Worm (Caenorhabditis elegans): ENCODE results near the gene prp-18.

Gene prp-18

DNA sequence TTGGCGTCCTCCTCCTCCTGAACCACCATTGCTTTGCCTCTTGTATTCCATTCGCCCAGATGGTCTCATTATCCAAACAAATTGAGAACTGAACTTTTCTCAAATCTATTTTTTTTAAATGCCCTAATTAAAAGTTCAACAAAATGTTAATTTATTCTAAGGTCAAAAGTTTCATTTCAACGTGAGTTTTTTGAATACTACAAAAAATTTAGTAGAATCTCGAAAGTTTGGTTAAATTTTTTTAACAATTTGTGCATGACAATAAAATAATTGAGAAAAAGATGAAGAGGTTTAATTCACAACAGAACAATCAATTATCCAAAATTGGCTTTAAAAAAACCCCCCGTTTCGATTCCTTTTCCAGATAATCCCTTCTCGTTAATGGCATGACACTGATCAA, 7.8 kb upstream of the prp-18 start, which contains the start of gene F32B6.4:
Gene F32B6.4 (minus strand): TSS at position 101 of the 400 bp plus-strand sequence.
- TF ChIP-seq lin-13 (GFP tag; optimal IDR thresholded peaks at IDR 0.05): no peak

DNA sequence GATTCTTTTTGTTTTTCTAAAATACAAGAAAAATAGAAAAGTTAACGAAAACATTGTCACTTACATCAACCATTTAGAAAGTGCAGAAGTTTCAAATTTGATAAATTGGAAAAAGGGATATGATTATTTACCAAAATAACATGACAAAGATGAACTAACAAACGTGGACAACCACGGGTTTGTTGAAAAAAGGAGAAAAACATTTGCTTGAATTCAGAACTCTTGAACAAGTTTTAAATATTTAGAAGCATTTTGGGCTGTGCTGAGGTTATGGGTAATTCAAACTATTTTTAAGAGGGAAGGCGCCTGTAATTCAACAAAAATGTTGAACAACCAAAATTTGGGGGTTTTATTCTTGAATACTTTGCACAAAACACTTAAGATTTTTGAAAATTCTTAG, 5.7 kb upstream of the prp-18 start, which contains the start of gene ttbk-3:
Gene ttbk-3 (minus strand): TSS at position 101 of the 400 bp plus-strand sequence.
- no peak for TF ChIP-seq nhr-12 (tag; optimal IDR thresholded peaks at IDR 0.05)
- no peak for TF ChIP-seq egl-27 (tag; optimal IDR thresholded peaks at IDR 0.05)
- TF ChIP-seq nhr-25 (tag; optimal IDR thresholded peaks at IDR 0.05): no peak
- no peak for TF ChIP-seq ztf-11 (tag; optimal IDR thresholded peaks at IDR 0.05)
- no peak for TF ChIP-seq nhr-23 (tag; optimal IDR thresholded peaks at IDR 0.05)
- no peak for TF ChIP-seq mab-5 (tag; optimal IDR thresholded peaks at IDR 0.05)
- no peak for TF ChIP-seq ZK546.5 (tag; optimal IDR thresholded peaks at IDR 0.05)
- no peak for TF ChIP-seq nhr-237 (tag; optimal IDR thresholded peaks at IDR 0.05)
- no peak for TF ChIP-seq skn-1 (tag; optimal IDR thresholded peaks at IDR 0.05)
- no peak for TF ChIP-seq nhr-129 (tag; optimal IDR thresholded peaks at IDR 0.05)

DNA sequence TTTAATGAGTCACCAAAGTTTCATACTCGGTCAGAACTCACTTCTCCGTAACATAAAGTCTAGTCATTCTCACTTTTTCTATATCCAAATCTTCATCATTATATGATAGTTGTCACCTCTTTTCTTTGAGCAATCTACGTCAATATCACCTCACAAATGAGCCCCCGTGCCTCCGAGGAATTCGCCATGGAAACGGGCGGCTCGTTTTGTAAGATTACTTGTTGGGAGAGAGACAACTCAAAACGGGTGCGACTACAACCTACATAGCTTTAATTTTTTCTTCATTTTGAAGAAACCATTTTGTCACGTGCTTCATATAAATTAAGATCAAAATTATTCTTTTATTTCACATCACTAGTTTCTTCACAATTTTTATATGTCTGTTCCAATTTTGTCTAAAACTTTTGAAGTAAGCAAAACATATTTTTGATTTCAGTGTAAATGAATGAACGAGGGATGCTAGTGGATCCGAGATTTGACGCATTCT, 5.2 kb downstream of the prp-18 start, which contains the start of gene nhr-4:
Gene nhr-4 (plus strand): TSS at position 437 of the 487 bp plus-strand sequence.
- TF ChIP-seq alr-1 (tag; optimal IDR thresholded peaks at IDR 0.05) (no peak), gmeb-1 (tag; optimal IDR thresholded peaks at IDR 0.05) (no peak)

DNA sequence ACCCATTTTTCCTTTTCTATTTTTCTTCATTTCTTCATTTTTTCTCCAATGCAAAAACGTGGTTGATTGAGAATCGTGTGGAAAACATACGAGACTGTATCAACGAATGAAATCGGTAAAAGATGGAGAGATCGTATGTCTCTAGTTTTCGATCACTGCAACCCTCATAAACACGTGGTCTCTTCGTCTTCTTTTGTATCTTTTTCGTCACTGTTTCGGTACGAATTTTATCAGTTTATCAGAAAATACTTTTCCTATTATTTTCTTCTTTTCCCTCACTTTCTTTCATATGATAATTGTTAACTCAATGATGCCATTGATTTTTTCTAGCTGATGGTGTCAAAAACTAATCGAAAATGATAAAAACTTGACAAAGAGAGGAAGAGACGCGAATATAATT, 8.5 kb downstream of the prp-18 start:
- TF ChIP-seq skn-1 (tag; optimal IDR thresholded peaks at IDR 0.05) (no peak), C34F6.9 (tag; optimal IDR thresholded peaks at IDR 0.05) (no peak), nhr-21 (tag; optimal IDR thresholded peaks at IDR 0.05) (peak; percentile 75), fos-1 (tag; optimal IDR thresholded peaks at IDR 0.05) (peak; percentile 95), blmp-1 (tag; optimal IDR thresholded peaks at IDR 0.05; ENCODE audit: insufficient read depth) (peak; percentile 79), lin-11 (tag; optimal IDR thresholded peaks at IDR 0.05) (no peak), lsy-2 (tag; optimal IDR thresholded peaks at IDR 0.05) (peak in 1 of 2 experiments; percentile 38), sma-9 (GFP tag; optimal IDR thresholded peaks at IDR 0.05) (peak; percentile 91), sma-9 (tag; optimal IDR thresholded peaks at IDR 0.05) (no peak), elt-1 (tag; optimal IDR thresholded peaks at IDR 0.05) (no peak), ztf-4 (tag; optimal IDR thresholded peaks at IDR 0.05) (peak; percentile 45), nhr-25 (tag; optimal IDR thresholded peaks at IDR 0.05) (peak; percentile 81), nhr-129 (tag; optimal IDR thresholded peaks at IDR 0.05) (peak; percentile 37), dmd-4 (tag; optimal IDR thresholded peaks at IDR 0.05) (no peak), mbf-1 (tag; optimal IDR thresholded peaks at IDR 0.05) (no peak), gmeb-1 (tag; optimal IDR thresholded peaks at IDR 0.05) (peak; percentile 40), nhr-12 (tag; optimal IDR thresholded peaks at IDR 0.05) (no peak), ZK546.5 (tag; optimal IDR thresholded peaks at IDR 0.05) (no peak), sem-4 (tag; optimal IDR thresholded peaks at IDR 0.05) (no peak), mdl-1 (tag; optimal IDR thresholded peaks at IDR 0.05) (peak in 1 of 2 experiments; percentile 47), sma-3 (GFP tag; optimal IDR thresholded peaks at IDR 0.05) (peak; percentile 54), nhr-237 (tag; optimal IDR thresholded peaks at IDR 0.05) (no peak), Y55F3AM.14 (GFP tag; optimal IDR thresholded peaks at IDR 0.05) (no peak), unc-39 (tag; optimal IDR thresholded peaks at IDR 0.05) (no peak), crh-2 (tag; optimal IDR thresholded peaks at IDR 0.05) (peak; percentile 53)

DNA sequence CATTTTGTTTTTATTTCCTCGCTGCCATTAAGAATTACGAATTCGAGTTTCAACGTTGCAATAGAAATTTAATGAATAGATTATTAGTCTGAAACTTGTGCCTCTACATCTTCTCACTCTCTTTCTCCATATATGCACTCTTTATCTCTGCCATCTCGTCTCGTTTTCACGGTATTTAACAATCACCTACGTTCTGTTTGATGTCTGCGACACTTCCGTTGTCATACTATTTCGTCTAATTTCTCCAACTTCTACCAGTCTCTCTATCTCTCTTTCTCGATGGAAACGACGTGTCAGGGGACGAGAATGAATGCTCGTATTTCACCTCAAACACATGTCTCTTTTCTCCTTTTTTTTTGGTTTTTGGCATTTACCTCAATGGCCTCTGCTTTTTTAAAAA, 10.3 kb downstream of the prp-18 start:
- TF ChIP-seq crh-2 (tag; optimal IDR thresholded peaks at IDR 0.05) (peak; percentile 90), snpc-4 (tag; optimal IDR thresholded peaks at IDR 0.05) (no peak), ZK546.5 (tag; optimal IDR thresholded peaks at IDR 0.05) (no peak), ztf-1 (GFP tag; conservative IDR thresholded peaks at IDR 0.05) (no peak), nhr-129 (tag; optimal IDR thresholded peaks at IDR 0.05) (peak; percentile 78), nhr-237 (tag; optimal IDR thresholded peaks at IDR 0.05) (no peak), C34F6.9 (tag; optimal IDR thresholded peaks at IDR 0.05) (peak; percentile 61), unc-55 (GFP tag; optimal IDR thresholded peaks at IDR 0.05) (peak; percentile 69), lin-11 (tag; optimal IDR thresholded peaks at IDR 0.05) (no peak), ztf-11 (tag; optimal IDR thresholded peaks at IDR 0.05) (no peak), F13H6.1 (tag; optimal IDR thresholded peaks at IDR 0.05) (peak; percentile 73), nhr-25 (tag; optimal IDR thresholded peaks at IDR 0.05) (peak; percentile 25), ama-1 (optimal IDR thresholded peaks at IDR 0.05) (peak; percentile 36), aly-2 (tag; optimal IDR thresholded peaks at IDR 0.05) (no peak), nhr-21 (tag; optimal IDR thresholded peaks at IDR 0.05) (peak; percentile 39), ceh-16 (tag; optimal IDR thresholded peaks at IDR 0.05) (peak; percentile 61), mbf-1 (tag; optimal IDR thresholded peaks at IDR 0.05) (no peak), sma-9 (GFP tag; optimal IDR thresholded peaks at IDR 0.05) (peak; percentile 68), sma-9 (tag; optimal IDR thresholded peaks at IDR 0.05) (no peak), lin-39 (tag; optimal IDR thresholded peaks at IDR 0.05) (no peak), sem-4 (tag; optimal IDR thresholded peaks at IDR 0.05) (no peak), sma-3 (GFP tag; optimal IDR thresholded peaks at IDR 0.05) (peak; percentile 10), fos-1 (tag; optimal IDR thresholded peaks at IDR 0.05) (peak; percentile 64), Y55F3AM.14 (GFP tag; optimal IDR thresholded peaks at IDR 0.05) (no peak), peb-1 (tag; optimal IDR thresholded peaks at IDR 0.05) (no peak), mab-5 (tag; optimal IDR thresholded peaks at IDR 0.05) (no peak), unc-39 (tag; optimal IDR thresholded peaks at IDR 0.05) (no peak), gmeb-1 (tag; optimal IDR thresholded peaks at IDR 0.05) (peak; percentile 11), mdl-1 (tag; optimal IDR thresholded peaks at IDR 0.05) (peak in 1 of 2 experiments; percentile 23), nhr-23 (tag; optimal IDR thresholded peaks at IDR 0.05) (no peak), lsy-2 (tag; optimal IDR thresholded peaks at IDR 0.05) (peak in 1 of 2 experiments; percentile 56), unc-62 (GFP tag; optimal IDR thresholded peaks at IDR 0.05) (no peak), lin-13 (GFP tag; optimal IDR thresholded peaks at IDR 0.05) (peak; percentile 28)
